Worm (Caenorhabditis elegans): ENCODE results near the gene T12A7.9.

T12A7.9 gene

DNA sequence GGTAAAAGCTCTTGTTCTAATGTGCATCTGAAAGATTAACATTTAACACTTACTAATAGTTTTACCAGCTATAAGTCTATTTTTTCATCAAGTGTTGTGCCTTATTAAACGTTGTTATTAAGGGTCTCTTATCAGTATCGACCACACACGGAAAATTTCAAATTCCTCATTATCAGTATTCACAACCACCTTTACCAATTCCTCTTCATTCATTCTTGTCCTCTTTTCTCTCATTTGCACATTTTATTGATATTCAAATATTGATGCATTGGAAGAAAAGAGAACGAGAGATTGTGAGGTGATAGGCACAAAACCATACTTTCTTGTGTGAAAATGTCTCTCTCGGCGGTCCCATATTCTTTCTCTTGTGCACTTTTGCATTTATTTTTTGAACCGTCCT lies 33.9 kb downstream of the T12A7.9 start (continued):
- TF ChIP-seq ceh-44 (GFP tag; IDR thresholded peaks at IDR 0.05) (no peak), ctbp-1 (GFP tag; IDR thresholded peaks at IDR 0.05) (no peak), set-16 (GFP tag; IDR thresholded peaks at IDR 0.05) (no peak), snpc-4 (tag; optimal IDR thresholded peaks at IDR 0.05) (no peak), duxl-1 (tag; optimal IDR thresholded peaks at IDR 0.05; ENCODE audit: poor library complexity) (no peak)

DNA sequence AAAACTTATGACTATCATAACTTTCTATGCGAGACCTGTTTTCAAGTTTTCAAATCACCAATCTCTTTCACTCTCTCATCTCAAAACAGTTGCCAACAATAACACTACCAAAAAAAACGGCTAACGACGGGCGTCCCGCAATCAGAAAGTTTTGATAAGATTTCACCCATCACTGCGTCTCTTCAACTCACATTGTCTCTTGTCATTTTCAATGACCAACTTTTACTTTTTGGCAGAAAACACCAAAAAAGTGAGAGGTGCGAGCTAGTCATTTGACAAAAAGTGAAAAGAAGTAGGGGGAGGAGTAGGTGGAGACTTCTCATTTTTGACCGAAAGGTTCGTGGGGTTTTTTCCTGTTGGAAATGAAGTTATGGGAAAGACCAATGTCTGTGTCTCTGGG lies 37.2 kb downstream of the T12A7.9 start:
- 0 out of 2 replicates have a peak, but pooled peaks have one; percentile 10 for TF ChIP-seq dmd-6 (GFP tag; IDR thresholded peaks at IDR 0.05)
- TF ChIP-seq unc-62 (GFP tag; optimal IDR thresholded peaks at IDR 0.05 in 1 of 2), result peak in 1 of 2 experiments; percentile 51
- TF ChIP-seq unc-62 (tag; optimal IDR thresholded peaks at IDR 0.05), result no peak
- TF ChIP-seq F37D6.2 (tag; optimal IDR thresholded peaks at IDR 0.05), result no peak

DNA sequence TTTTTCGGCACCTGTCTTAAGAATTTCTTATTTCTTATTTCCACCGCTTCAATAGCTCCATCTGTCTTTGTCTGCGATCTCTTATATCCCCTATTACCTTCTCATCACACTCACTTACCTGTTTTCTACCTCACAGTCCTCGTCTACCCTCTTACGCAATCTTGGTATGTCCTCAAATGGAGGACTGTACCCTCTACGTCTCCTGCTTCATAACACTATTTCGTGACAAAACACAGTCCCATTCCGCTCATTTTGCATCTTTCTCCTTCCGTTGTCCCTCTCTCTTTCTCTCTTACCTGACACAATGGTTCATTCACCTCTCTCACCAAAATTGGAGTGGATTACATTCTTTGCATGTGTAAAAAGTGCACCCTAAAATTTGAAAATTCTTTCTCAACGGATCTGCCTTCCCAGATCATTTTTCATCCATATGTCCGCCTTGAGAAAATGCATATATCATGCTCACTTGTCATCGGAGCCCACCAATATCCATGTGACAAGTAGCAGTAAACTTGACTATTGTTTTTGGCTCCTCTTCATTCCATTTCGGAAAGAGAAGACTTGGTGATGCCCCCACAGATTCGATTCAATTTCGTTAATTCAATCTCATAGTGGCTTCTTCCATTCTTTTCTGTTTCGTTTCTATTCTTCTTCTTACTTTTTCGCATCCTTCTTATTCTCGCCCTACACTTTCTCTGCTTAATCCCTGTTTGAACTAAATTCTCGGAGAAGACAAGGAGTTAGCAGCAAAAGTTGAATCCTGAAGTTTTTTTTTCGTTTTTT lies 38.5 kb downstream of the T12A7.9 start:
- peak in 1 of 2 experiments; percentile 8 for TF ChIP-seq lsy-2 (tag; optimal IDR thresholded peaks at IDR 0.05)
- no peak for TF ChIP-seq nhr-6 (tag; optimal IDR thresholded peaks at IDR 0.05)
- peak; percentile 23 for TF ChIP-seq ces-1 (GFP tag; optimal IDR thresholded peaks at IDR 0.05)
- TF ChIP-seq cey-2 (tag; optimal IDR thresholded peaks at IDR 0.05; ENCODE audit: borderline replicate concordance, insufficient read depth), result no peak

DNA sequence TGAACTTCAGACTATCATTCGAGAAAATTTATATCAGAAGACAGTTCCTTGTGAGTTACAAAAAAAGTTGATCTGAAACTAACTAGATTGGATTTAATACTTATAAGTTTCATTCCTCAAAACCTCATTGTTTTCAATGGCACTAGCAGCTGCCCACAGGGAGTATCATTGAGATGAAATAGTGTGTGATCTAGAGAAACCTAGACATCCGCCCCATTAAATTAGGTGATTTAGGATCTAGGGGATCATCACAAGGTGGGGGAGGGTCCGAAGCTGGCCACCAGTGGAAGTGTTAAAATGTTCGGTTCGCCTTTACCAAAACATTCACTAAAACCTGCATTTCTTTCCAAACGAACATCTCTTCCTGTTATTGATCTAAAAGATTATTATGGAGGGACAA lies 39.4 kb downstream of the T12A7.9 start:
- no peak for TF ChIP-seq unc-62 (GFP tag; optimal IDR thresholded peaks at IDR 0.05 in 1 of 2)
- no peak for TF ChIP-seq unc-62 (tag; optimal IDR thresholded peaks at IDR 0.05)
- no peak for TF ChIP-seq Y75B8A.6 (GFP tag; IDR thresholded peaks at IDR 0.05)
- no peak for TF ChIP-seq Y5F2A.4 (GFP tag; optimal IDR thresholded peaks at IDR 0.05)
- no peak for TF ChIP-seq nhr-48 (tag; optimal IDR thresholded peaks at IDR 0.05)
- no peak for TF ChIP-seq ZK546.5 (tag; optimal IDR thresholded peaks at IDR 0.05)
- TF ChIP-seq nhr-11 (tag; optimal IDR thresholded peaks at IDR 0.05), result peak; percentile 18
- no peak for TF ChIP-seq daf-8 (GFP tag; IDR thresholded peaks at IDR 0.05)
- TF ChIP-seq T20F7.1 (GFP tag; optimal IDR thresholded peaks at IDR 0.05), result no peak

DNA sequence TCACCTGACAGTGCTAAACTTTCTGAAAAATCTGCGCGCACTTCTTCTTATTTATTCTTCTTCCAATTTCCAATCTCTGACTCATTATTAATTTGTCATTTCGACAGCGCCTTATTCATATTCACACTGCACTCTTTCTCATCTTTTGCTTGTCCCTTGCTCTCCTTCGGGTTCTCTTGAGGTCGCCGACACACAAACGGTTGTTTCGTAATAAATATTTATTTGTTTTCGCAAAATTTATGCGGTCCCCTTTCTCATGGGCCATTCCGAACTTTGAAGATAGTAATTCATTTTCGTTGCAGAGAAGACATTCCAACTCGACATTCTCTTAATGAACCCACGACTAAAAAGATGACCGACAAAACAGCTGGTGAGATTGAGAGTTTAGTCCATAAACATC lies 41.1 kb downstream of the T12A7.9 start, which contains the start of gene magi-1:
Gene magi-1, plus strand, starts transcription at position 301 of the 400 bp plus-strand sequence.
- no peak for TF ChIP-seq lir-3 (tag; optimal IDR thresholded peaks at IDR 0.05)
- TF ChIP-seq ces-1 (GFP tag; optimal IDR thresholded peaks at IDR 0.05), result no peak
- no peak for TF ChIP-seq dve-1 (tag; optimal IDR thresholded peaks at IDR 0.05; ENCODE audit: insufficient read depth)
- no peak for TF ChIP-seq mep-1 (tag; optimal IDR thresholded peaks at IDR 0.05)
- no peak for TF ChIP-seq lsy-2 (tag; optimal IDR thresholded peaks at IDR 0.05)
- TF ChIP-seq skn-1 (tag; optimal IDR thresholded peaks at IDR 0.05), result no peak
- TF ChIP-seq lin-39 (tag; optimal IDR thresholded peaks at IDR 0.05), result no peak
- no peak for TF ChIP-seq fos-1 (tag; optimal IDR thresholded peaks at IDR 0.05)
- TF ChIP-seq tra-1 (GFP tag; IDR thresholded peaks at IDR 0.05), result no peak
- TF ChIP-seq dmd-8 (GFP tag; IDR thresholded peaks at IDR 0.05), result no peak
- TF ChIP-seq madf-9 (GFP tag; conservative IDR thresholded peaks at IDR 0.05), result no peak
- TF ChIP-seq zfp-2 (tag; optimal IDR thresholded peaks at IDR 0.05), result no peak
- TF ChIP-seq ceh-62 (tag; optimal IDR thresholded peaks at IDR 0.05), result no peak
- no peak for TF ChIP-seq mdl-1 (tag; optimal IDR thresholded peaks at IDR 0.05)
- TF ChIP-seq mes-2 (tag; optimal IDR thresholded peaks at IDR 0.05; ENCODE audit: poor library complexity, severe bottlenecking), result no peak
- no peak for TF ChIP-seq spr-1 (tag; optimal IDR thresholded peaks at IDR 0.05)
- no peak for TF ChIP-seq lin-15B (tag; optimal IDR thresholded peaks at IDR 0.05)
- no peak for TF ChIP-seq lin-13 (GFP tag; optimal IDR thresholded peaks at IDR 0.05)
- TF ChIP-seq hmg-1.1 (GFP tag; IDR thresholded peaks at IDR 0.05), result no peak
